Fruit fly (Drosophila melanogaster) whole organism, wandering third instar larva: ENCODE measurements around the gene brv2.

ENCODE experiments used
- Abd-B ChIP-seq: fragments of >200 bp; optimal IDR thresholded peaks from 2 replicates; lab custom pipeline; 2017; ENCODE audit warnings: missing biosample characterization, missing genetic modification characterization
- CrebA ChIP-seq: fragments of 200-800 bp; sonication (Bioruptor generic); optimal IDR thresholded peaks from 2 replicates; lab custom pipeline; 2016; ENCODE audit warnings: missing biosample characterization, mild to moderate bottlenecking, missing genetic modification characterization, borderline replicate concordance
- Dfd ChIP-seq: fragments of >200 bp; optimal IDR thresholded peaks from 2 replicates; lab custom pipeline; 2017; ENCODE audit warnings: missing biosample characterization, missing genetic modification characterization
- Dif ChIP-seq: fragments of 200-275, 200-300 bp; sonication (Bioruptor generic); optimal IDR thresholded peaks from 2 replicates; lab custom pipeline; 2018; ENCODE audit warnings: missing biosample characterization, missing genetic modification characterization; ENCODE audit not compliant: partially characterized antibody
- HLH106 ChIP-seq: fragments of 200-800 bp; optimal IDR thresholded peaks from 3 replicates; lab custom pipeline; 2019; ENCODE audit warnings: missing biosample characterization, mild to moderate bottlenecking, missing genetic modification characterization, moderate library complexity
- Myc ChIP-seq: fragments of >200 bp; optimal IDR thresholded peaks from 2 replicates; lab custom pipeline; 2017
- Sp1 ChIP-seq: fragments of 200-800 bp; sonication (Bioruptor generic); optimal IDR thresholded peaks from 3 replicates; lab custom pipeline; 2019; ENCODE audit warnings: missing biosample characterization, mild to moderate bottlenecking, missing genetic modification characterization, moderate library complexity
- fru ChIP-seq: fragments of 200-800 bp; sonication (Bioruptor generic); optimal IDR thresholded peaks from 3 replicates; lab custom pipeline; 2016; ENCODE audit warnings: missing biosample characterization, mild to moderate bottlenecking, missing genetic modification characterization
- h ChIP-seq: fragments of 200-800 bp; sonication (Bioruptor generic); optimal IDR thresholded peaks from 3 replicates; lab custom pipeline; 2016; ENCODE audit warnings: missing biosample characterization, mild to moderate bottlenecking, missing genetic modification characterization
- psq ChIP-seq: fragments of 200-800 bp; sonication (Bioruptor generic); optimal IDR thresholded peaks from 3 replicates; lab custom pipeline; 2017; ENCODE audit warnings: missing biosample characterization, mild to moderate bottlenecking, missing genetic modification characterization, moderate library complexity
- sv ChIP-seq: fragments of 200-800 bp; sonication (Bioruptor generic); optimal IDR thresholded peaks from 3 replicates; lab custom pipeline; 2016; ENCODE audit warnings: missing biosample characterization, missing genetic modification characterization

DNA sequence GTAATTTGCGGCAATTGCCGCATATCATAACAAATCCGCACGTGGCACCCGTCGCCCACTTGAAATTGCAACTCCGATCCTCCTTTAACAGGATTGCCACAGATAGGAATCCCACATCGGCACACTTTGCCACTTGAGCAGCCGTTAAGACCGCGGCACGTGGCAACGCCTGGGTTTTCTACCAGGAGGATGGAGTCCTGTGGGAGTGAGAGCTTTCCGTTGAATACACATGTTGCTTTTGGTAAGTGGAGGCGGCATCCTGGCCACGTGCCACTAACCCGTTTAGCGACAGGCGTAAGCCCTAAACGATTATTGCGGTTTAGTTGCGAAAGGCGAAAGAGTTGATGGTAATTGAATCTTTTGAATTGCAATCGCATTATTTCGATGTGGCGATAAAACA lies 14.0 kb upstream of the brv2 start:
- no peak for TF ChIP-seq HLH106 (tag; lab: Kevin White, UChicago)
- no peak for TF ChIP-seq Sp1 (GFP tag; lab: Kevin White, UChicago)
- no peak for TF ChIP-seq Myc
- no peak for TF ChIP-seq psq (GFP tag; lab: Kevin White, UChicago)
- no peak for TF ChIP-seq Dfd (GFP tag; lab: Kevin White, UChicago)
- TF ChIP-seq sv (GFP tag; lab: Kevin White, UChicago) = no peak
- TF ChIP-seq CrebA = no peak
- no peak for TF ChIP-seq fru (GFP tag; lab: Kevin White, UChicago)
- TF ChIP-seq Dif (GFP tag; lab: Kevin White, UChicago) = no peak
- no peak for TF ChIP-seq h (GFP tag; lab: Kevin White, UChicago)
- no peak for TF ChIP-seq Abd-B (GFP tag; lab: Kevin White, UChicago)
